Fruit fly (Drosophila melanogaster) whole organism, embryonic: ENCODE results near the gene Megf8.
A peak's percentile ranks its signal among the peaks of the same experiment; 100 is the strongest.

ENCODE experiments used
- Abd-B ChIP-seq: fragments of 200-800 bp; sonication (Bioruptor generic); optimal IDR thresholded peaks from 2 replicates; lab custom pipeline; 2018; ENCODE audit warnings: missing biosample characterization, mild to moderate bottlenecking, missing genetic modification characterization, moderate library complexity
- CG10267 ChIP-seq: fragments of 200-800 bp; sonication (Bioruptor generic); optimal IDR thresholded peaks from 2 replicates; lab custom pipeline; 2018; ENCODE audit warnings: missing biosample characterization, mild to moderate bottlenecking, missing genetic modification characterization, moderate library complexity
- CG10274 ChIP-seq: fragments of 200-800 bp; sonication (Bioruptor generic); optimal IDR thresholded peaks from 3 replicates; lab custom pipeline; 2017; ENCODE audit warnings: missing biosample characterization, mild to moderate bottlenecking, missing genetic modification characterization
- CG10565 ChIP-seq: fragments of 200-800 bp; sonication (Bioruptor generic); optimal IDR thresholded peaks from 3 replicates; lab custom pipeline; 2016; ENCODE audit warnings: missing biosample characterization, mild to moderate bottlenecking, missing genetic modification characterization
- CG11085 ChIP-seq: fragments of 200-800 bp; sonication (Bioruptor generic); IDR thresholded peaks from 2 replicates; pipeline ENCODE4 v1.3.6; 2022; ENCODE audit warnings: missing biosample characterization, missing genetic modification characterization
- CG12155 ChIP-seq: fragments of 200-800 bp; sonication (Bioruptor generic); optimal IDR thresholded peaks from 3 replicates; lab custom pipeline; 2016; ENCODE audit warnings: missing biosample characterization, missing genetic modification characterization
- CG12659 ChIP-seq: fragments of 200-800 bp; sonication (Bioruptor generic); optimal IDR thresholded peaks from 3 replicates; lab custom pipeline; 2017; ENCODE audit warnings: mild to moderate bottlenecking, missing biosample characterization, missing genetic modification reagents, missing genetic modification characterization
- CG13287 ChIP-seq: fragments of 200-800 bp; sonication (Bioruptor generic); IDR thresholded peaks from 2 replicates; pipeline ENCODE4 v1.3.6; 2022; ENCODE audit warnings: missing biosample characterization, missing genetic modification characterization; ENCODE audit not compliant: partially characterized antibody
- CG14014 ChIP-seq: fragments of 200-800 bp; sonication (Bioruptor generic); IDR thresholded peaks from 2 replicates; pipeline ENCODE4 v1.3.6; 2022; ENCODE audit warnings: missing biosample characterization, missing genetic modification characterization
- CG15514 ChIP-seq: fragments of 200-800 bp; sonication (Bioruptor generic); optimal IDR thresholded peaks from 3 replicates; lab custom pipeline; 2017; ENCODE audit warnings: missing biosample characterization, missing genetic modification characterization, mild to moderate bottlenecking, moderate library complexity, missing genetic modification reagents
- CG16813 ChIP-seq: fragments of 200-800 bp; sonication (Bioruptor generic); IDR thresholded peaks from 3 replicates; pipeline ENCODE4 v1.3.6; 2022; ENCODE audit warnings: missing biosample characterization, missing genetic modification characterization; ENCODE audit not compliant: partially characterized antibody
- CG17186 ChIP-seq: fragments of 200-800 bp; sonication (Bioruptor generic); optimal IDR thresholded peaks from 3 replicates; lab custom pipeline; 2017; ENCODE audit warnings: missing biosample characterization, missing genetic modification reagents, missing genetic modification characterization
- CG30403 ChIP-seq: fragments of 200-800 bp; sonication (Bioruptor generic); optimal IDR thresholded peaks from 3 replicates; lab custom pipeline; 2016; ENCODE audit warnings: missing biosample characterization, missing genetic modification characterization
- CG3163 ChIP-seq: fragments of 200-800 bp; sonication (Bioruptor generic); optimal IDR thresholded peaks from 3 replicates; lab custom pipeline; 2016; ENCODE audit warnings: missing biosample characterization, missing genetic modification characterization
- CG32767 ChIP-seq: fragments of 200-800 bp; sonication (Bioruptor generic); IDR thresholded peaks from 2 replicates; pipeline ENCODE4 v1.3.6; 2022; ENCODE audit warnings: missing biosample characterization, missing genetic modification characterization
- CG43689 ChIP-seq: fragments of 200-800 bp; sonication (Bioruptor generic); IDR thresholded peaks from 2 replicates; pipeline ENCODE4 v1.3.6; 2022; ENCODE audit warnings: missing biosample characterization, missing genetic modification characterization
- CG4617 ChIP-seq: fragments of 200-800 bp; sonication (Bioruptor generic); optimal IDR thresholded peaks from 3 replicates; lab custom pipeline; 2016; ENCODE audit warnings: missing biosample characterization, missing genetic modification characterization, borderline replicate concordance
- CG6854 ChIP-seq: fragments of 200-800 bp; sonication (Bioruptor generic); optimal IDR thresholded peaks from 3 replicates; lab custom pipeline; 2017; ENCODE audit warnings: missing biosample characterization, mild to moderate bottlenecking, missing genetic modification characterization
- CG8359 ChIP-seq: fragments of 200-800 bp; sonication (Bioruptor generic); optimal IDR thresholded peaks from 2 replicates; lab custom pipeline; 2017; ENCODE audit warnings: missing biosample characterization, mild to moderate bottlenecking, missing genetic modification characterization, borderline replicate concordance
- CG8924 ChIP-seq: fragments of 200-800 bp; optimal IDR thresholded peaks from 3 replicates; lab custom pipeline; 2019; ENCODE audit warnings: missing biosample characterization, mild to moderate bottlenecking, missing genetic modification characterization, moderate library complexity
- CG9215 ChIP-seq: fragments of 200-800 bp; sonication (Bioruptor generic); IDR thresholded peaks from 2 replicates; pipeline ENCODE4 v1.3.6; 2022; ENCODE audit warnings: missing biosample characterization, missing genetic modification characterization
- CG9437 ChIP-seq: fragments of 200-800 bp; sonication (Bioruptor generic); optimal IDR thresholded peaks from 2 replicates; lab custom pipeline; 2018; ENCODE audit warnings: missing biosample characterization, mild to moderate bottlenecking, missing genetic modification characterization
- CG9797 ChIP-seq: fragments of 200-800 bp; sonication (Bioruptor generic); optimal IDR thresholded peaks from 3 replicates; lab custom pipeline; 2018; ENCODE audit warnings: missing biosample characterization, mild to moderate bottlenecking, missing genetic modification characterization
- CG9932 ChIP-seq: fragments of 200-800 bp; sonication (Bioruptor generic); IDR thresholded peaks from 2 replicates; pipeline ENCODE4 v1.3.6; 2022; ENCODE audit warnings: missing biosample characterization, missing genetic modification characterization
- CHES-1-like ChIP-seq: fragments of 200-800 bp; sonication (Bioruptor generic); optimal IDR thresholded peaks from 2 replicates; lab custom pipeline; 2016; ENCODE audit warnings: missing biosample characterization, missing genetic modification characterization
- Dll ChIP-seq: fragments of 200-800 bp; sonication (Bioruptor generic); IDR thresholded peaks from 4 replicates; pipeline ENCODE4 v1.3.6; 2022; ENCODE audit warnings: missing biosample characterization, missing genetic modification characterization; ENCODE audit not compliant: partially characterized antibody
- Ets97D ChIP-seq: fragments of 200-800 bp; sonication (Bioruptor generic); optimal IDR thresholded peaks from 3 replicates; lab custom pipeline; 2016; ENCODE audit warnings: missing biosample characterization, missing genetic modification characterization
- HLH4C ChIP-seq: fragments of 200-800 bp; sonication (Bioruptor generic); IDR thresholded peaks from 3 replicates; pipeline ENCODE4 v1.3.6; 2022; ENCODE audit warnings: missing biosample characterization, missing genetic modification characterization; ENCODE audit not compliant: partially characterized antibody
- Hr39 ChIP-seq: fragments of >200 bp; optimal IDR thresholded peaks from 2 replicates; lab custom pipeline; 2017
- Kr ChIP-seq: fragments of 200-800 bp; sonication (Bioruptor generic); optimal IDR thresholded peaks from 2 replicates; lab custom pipeline; 2017; ENCODE audit warnings: missing biosample characterization, mild to moderate bottlenecking, missing genetic modification characterization
- Lim3 ChIP-seq: fragments of 200-800 bp; sonication (Bioruptor generic); IDR thresholded peaks from 2 replicates; pipeline ENCODE4 v1.3.6; 2022; ENCODE audit warnings: missing biosample characterization, missing genetic modification characterization
- Med ChIP-seq: fragments of 200-800 bp; sonication (Bioruptor generic); peaks from one replicate; lab custom pipeline; 2016; ENCODE audit warnings: missing biosample characterization, missing genetic modification characterization, mild to moderate bottlenecking, inconsistent platforms, moderate library complexity
- Nf-YB ChIP-seq: fragments of 200-800 bp; sonication (Bioruptor generic); optimal IDR thresholded peaks from 3 replicates; lab custom pipeline; 2019; ENCODE audit warnings: missing biosample characterization, mild to moderate bottlenecking, missing genetic modification characterization, moderate library complexity
- Spps ChIP-seq: fragments of 200-800 bp; sonication (Bioruptor generic); optimal IDR thresholded peaks from 2 replicates; lab custom pipeline; 2018; ENCODE audit warnings: missing biosample characterization, mild to moderate bottlenecking, missing genetic modification characterization
- Taf1 ChIP-seq: fragments of 200-800 bp; sonication (Bioruptor generic); IDR thresholded peaks from 2 replicates; pipeline ENCODE4 v1.3.6; 2022; ENCODE audit warnings: missing biosample characterization, missing genetic modification characterization
- Usf ChIP-seq: fragments of 200-800 bp; sonication (Bioruptor generic); optimal IDR thresholded peaks from 2 replicates; lab custom pipeline; 2017; ENCODE audit warnings: missing genotype, missing biosample characterization, missing genetic modification characterization
- YL-1 ChIP-seq: fragments of 200-800 bp; sonication (Bioruptor generic); optimal IDR thresholded peaks from 3 replicates; lab custom pipeline; 2017; ENCODE audit warnings: missing biosample characterization, mild to moderate bottlenecking, missing genetic modification characterization
- al ChIP-seq: fragments of 200-800 bp; sonication (Bioruptor generic); IDR thresholded peaks from 2 replicates; pipeline ENCODE4 v1.3.6; 2022; ENCODE audit warnings: missing biosample characterization, missing genetic modification characterization
- crp ChIP-seq, 2 experiments: fragments of 200-800 bp; sonication (Bioruptor generic); optimal IDR thresholded peaks; 2 replicates in 1 of 2; 3 replicates in 1 of 2; lab custom pipeline; 2017; ENCODE audit warnings: missing biosample characterization in 2 of 2, missing genetic modification characterization in 2 of 2, mild to moderate bottlenecking in 1 of 2, moderate library complexity in 1 of 2
- hb ChIP-seq: fragments of 200-800 bp; sonication (Bioruptor generic); IDR thresholded peaks from 3 replicates; pipeline ENCODE4 v1.3.6; 2022; ENCODE audit warnings: missing biosample characterization, missing genetic modification characterization; ENCODE audit not compliant: partially characterized antibody
- lmd ChIP-seq: fragments of 200-800 bp; sonication (Bioruptor generic); IDR thresholded peaks from 2 replicates; pipeline ENCODE4 v1.3.6; 2022; ENCODE audit warnings: missing biosample characterization, missing genetic modification characterization
- oc ChIP-seq: fragments of 200-800 bp; sonication (Bioruptor generic); optimal IDR thresholded peaks from 2 replicates; lab custom pipeline; 2018; ENCODE audit warnings: missing biosample characterization, mild to moderate bottlenecking, missing genetic modification characterization, moderate library complexity
- psq ChIP-seq: fragments of 200-800 bp; sonication (Bioruptor generic); optimal IDR thresholded peaks from 2 replicates; lab custom pipeline; 2017; ENCODE audit warnings: missing biosample characterization, missing genetic modification characterization
- sima ChIP-seq: fragments of 200-800 bp; sonication (Bioruptor generic); optimal IDR thresholded peaks from 2 replicates; lab custom pipeline; 2016; ENCODE audit warnings: missing biosample characterization, missing genetic modification characterization
- tgo ChIP-seq: fragments of 200-800 bp; sonication (Bioruptor generic); IDR thresholded peaks from 3 replicates; pipeline ENCODE4 v1.3.6; 2022; ENCODE audit warnings: missing biosample characterization, missing genetic modification characterization
- wor ChIP-seq: fragments of 200-800 bp; sonication (Bioruptor generic); IDR thresholded peaks from 2 replicates; pipeline ENCODE4 v1.3.6; 2022; ENCODE audit warnings: missing biosample characterization, missing genetic modification characterization
- zen ChIP-seq: fragments of 200-800 bp; sonication (Bioruptor generic); optimal IDR thresholded peaks from 3 replicates; lab custom pipeline; 2018; ENCODE audit warnings: missing biosample characterization, mild to moderate bottlenecking, missing genetic modification characterization, moderate library complexity
- zfh1 ChIP-seq: fragments of 200-800 bp; sonication (Bioruptor generic); IDR thresholded peaks from 3 replicates; pipeline ENCODE4 v1.3.6; 2022; ENCODE audit warnings: missing biosample characterization, missing genetic modification characterization

The Megf8 gene

dm6 chr2L:8071112-8071976 is 28.1 kb downstream of the Megf8 start, which contains the start of gene poe (continued):
- TF ChIP-seq CG12659 (GFP tag; lab: Kevin White, UChicago) (peak; percentile 67), HLH4C (peak; percentile 39; the same call in 2 of the 3 replicates), hb (GFP tag; lab: Robert Waterston, UW) (no peak), Taf1 (0 out of 2 replicates have a peak, but pooled peaks have one; percentile 21), CG15514 (GFP tag; lab: Kevin White, UChicago) (peak; percentile 62), CG9215 (peak; percentile 30; the same call in 1 of the 2 replicates), CG9437 (GFP tag; lab: Kevin White, UChicago) (peak; percentile 41), CG43689 (no peak), YL-1 (GFP tag; lab: Kevin White, UChicago) (peak; percentile 69), crp (GFP tag; optimal IDR thresholded peaks at IDR 0.05; lab: Kevin White, UChicago) (peak; percentile 75 to 93), Nf-YB (GFP tag; lab: Kevin White, UChicago) (peak; percentile 52), Med (GFP tag; lab: Kevin White, UChicago) (no peak), CHES-1-like (peak; percentile 21), lmd (GFP tag; lab: Robert Waterston, UW) (peak; percentile 57), CG10565 (GFP tag; lab: Kevin White, UChicago) (no peak), oc (tag; lab: Kevin White, UChicago) (no peak), Usf (GFP tag; lab: Kevin White, UChicago) (no peak), CG8924 (peak; percentile 78), CG17186 (GFP tag; lab: Kevin White, UChicago) (no peak), CG10267 (peak; percentile 74), CG3163 (no peak), CG30403 (GFP tag; lab: Kevin White, UChicago) (peak; percentile 47), Hr39 (lab: Kevin White, UChicago) (no peak), CG16813 (GFP tag; lab: Robert Waterston, UW) (no peak), wor (no peak), CG9932 (GFP tag; lab: Robert Waterston, UW) (peak; percentile 53), zfh1 (peak; percentile 41; the same call in 2 of the 3 replicates), CG4617 (GFP tag; lab: Kevin White, UChicago) (peak; percentile 57), CG14014 (GFP tag; lab: Robert Waterston, UW) (0 out of 2 replicates have a peak, but pooled peaks have one; percentile 7), Lim3 (GFP tag; lab: Robert Waterston, UW) (no peak), CG11085 (GFP tag; lab: Robert Waterston, UW) (peak; percentile 49; the same call in 1 of the 2 replicates), CG8359 (GFP tag; lab: Kevin White, UChicago) (peak; percentile 15), Abd-B (peak; percentile 84), tgo (GFP tag; lab: Robert Waterston, UW) (peak; percentile 73), Spps (tag; lab: Kevin White, UChicago) (peak; percentile 29), CG32767 (GFP tag; lab: Robert Waterston, UW) (0 out of 2 replicates have a peak, but pooled peaks have one; percentile 31), Kr (GFP tag; lab: Kevin White, UChicago) (no peak), CG6854 (no peak), CG12155 (GFP tag; lab: Kevin White, UChicago) (no peak), psq (GFP tag; lab: Kevin White, UChicago) (peak; percentile 7), CG9797 (GFP tag; lab: Kevin White, UChicago) (peak; percentile 75), CG13287 (peak; percentile 43), zen (tag; lab: Kevin White, UChicago) (peak; percentile 77), al (no peak), Dll (GFP tag; lab: Robert Waterston, UW) (peak; percentile 31; the same call in 1 of the 4 replicates), sima (GFP tag; lab: Kevin White, UChicago) (no peak), CG10274 (GFP tag; lab: Kevin White, UChicago) (no peak), Ets97D (GFP tag; lab: Kevin White, UChicago) (peak; percentile 20)
